Worm (Caenorhabditis elegans) whole organism, L2 larva: ENCODE measurements around the gene slcf-2.
A peak's percentile ranks its signal among the peaks of the same experiment; 100 is the strongest.

ENCODE experiments used
- C34F6.9 ChIP-seq: fragments of 150-350 bp; optimal IDR thresholded peaks from 2 replicates; lab custom pipeline; 2014; ENCODE audit warnings: missing biosample characterization, missing genetic modification characterization
- F13H6.1 ChIP-seq: sonication (generic microtip); optimal IDR thresholded peaks from 2 replicates; lab custom pipeline; 2016; ENCODE audit warnings: missing genetic modification characterization, missing compliant biosample characterization
- R02D3.7 ChIP-seq: fragments of 150-350 bp; optimal IDR thresholded peaks from 2 replicates; lab custom pipeline; 2014; ENCODE audit warnings: missing biosample characterization, missing genetic modification characterization
- Y55F3AM.14 ChIP-seq: fragments of 200-800 bp; sonication (Bioruptor generic); optimal IDR thresholded peaks from 2 replicates; lab custom pipeline; 2018; ENCODE audit warnings: mild to moderate bottlenecking, missing genetic modification characterization, missing compliant biosample characterization
- ZK546.5 ChIP-seq: sonication (generic microtip); optimal IDR thresholded peaks from 2 replicates; lab custom pipeline; 2017; ENCODE audit warnings: missing biosample characterization, missing genetic modification characterization
- alr-1 ChIP-seq: fragments of 150-350 bp; optimal IDR thresholded peaks from 2 replicates; lab custom pipeline; 2014; ENCODE audit warnings: missing biosample characterization, missing genetic modification characterization
- aly-2 ChIP-seq: fragments of 150-350 bp; optimal IDR thresholded peaks from 2 replicates; lab custom pipeline; 2014; ENCODE audit warnings: missing biosample characterization, missing genetic modification characterization
- ama-1 ChIP-seq: fragments of 150-350 bp; optimal IDR thresholded peaks from 2 replicates; lab custom pipeline; 2018; ENCODE audit warnings: inconsistent platforms
- blmp-1 ChIP-seq: sonication (generic microtip); optimal IDR thresholded peaks from 2 replicates; lab custom pipeline; 2017; ENCODE audit warnings: missing genetic modification characterization, mild to moderate bottlenecking, missing compliant biosample characterization, antibody characterized with exemption, moderate library complexity; ENCODE audit not compliant: insufficient read depth
- ceh-16 ChIP-seq: fragments of 150-350 bp; optimal IDR thresholded peaks from 2 replicates; lab custom pipeline; 2014; ENCODE audit warnings: missing biosample characterization, missing genetic modification characterization
- ceh-82 ChIP-seq: fragments of 150-350 bp; optimal IDR thresholded peaks from 2 replicates; lab custom pipeline; 2014; ENCODE audit warnings: missing biosample characterization, missing genetic modification characterization
- crh-2 ChIP-seq: sonication (generic microtip); optimal IDR thresholded peaks from 2 replicates; lab custom pipeline; 2017; ENCODE audit warnings: missing biosample characterization, missing genetic modification characterization
- dmd-4 ChIP-seq: sonication (generic microtip); optimal IDR thresholded peaks from 2 replicates; lab custom pipeline; 2017; ENCODE audit warnings: missing biosample characterization, missing genetic modification characterization
- elt-1 ChIP-seq: fragments of 150-350 bp; optimal IDR thresholded peaks from 2 replicates; lab custom pipeline; 2014; ENCODE audit warnings: missing biosample characterization, missing genetic modification characterization
- elt-3 ChIP-seq: sonication (generic microtip); optimal IDR thresholded peaks from 2 replicates; lab custom pipeline; 2017; ENCODE audit warnings: missing biosample characterization, missing genetic modification characterization
- fos-1 ChIP-seq: fragments of 150-350 bp; optimal IDR thresholded peaks from 2 replicates; lab custom pipeline; 2014; ENCODE audit warnings: missing biosample characterization, missing genetic modification characterization
- lin-11 ChIP-seq: fragments of 150-350 bp; sonication (generic microtip); optimal IDR thresholded peaks from 2 replicates; lab custom pipeline; 2014; ENCODE audit warnings: missing biosample characterization, missing genetic modification characterization, inconsistent platforms, mixed read lengths
- lin-13 ChIP-seq: fragments of 150-350 bp; optimal IDR thresholded peaks from 2 replicates; lab custom pipeline; 2014; ENCODE audit warnings: missing biosample characterization, missing genetic modification reagents, missing genetic modification characterization
- lin-39 ChIP-seq: fragments of 150-350 bp; optimal IDR thresholded peaks from 2 replicates; lab custom pipeline; 2014; ENCODE audit warnings: missing biosample characterization, missing genetic modification reagents, missing genetic modification characterization
- lsy-2 ChIP-seq, 2 experiments: fragments of 150-350 bp in 1 of 2; sonication (generic microtip) in 1 of 2; optimal IDR thresholded peaks; 2 replicates each; lab custom pipeline; 2014 to 2017; ENCODE audit warnings: missing biosample characterization in 2 of 2, missing genetic modification characterization in 2 of 2
- mab-5 ChIP-seq: fragments of 150-350 bp; optimal IDR thresholded peaks from 2 replicates; lab custom pipeline; 2014; ENCODE audit warnings: missing biosample characterization, missing genetic modification characterization
- mbf-1 ChIP-seq: sonication (generic microtip); optimal IDR thresholded peaks from 2 replicates; lab custom pipeline; 2017; ENCODE audit warnings: missing biosample characterization, missing genetic modification characterization
- mdl-1 ChIP-seq, 2 experiments: fragments of 150-350 bp in 1 of 2; sonication (generic microtip) in 1 of 2; optimal IDR thresholded peaks; 2 replicates each; lab custom pipeline; 2017; ENCODE audit warnings: missing biosample characterization in 2 of 2, missing genetic modification characterization in 2 of 2
- nhr-11 ChIP-seq: fragments of 150-350 bp; optimal IDR thresholded peaks from 2 replicates; lab custom pipeline; 2014; ENCODE audit warnings: missing biosample characterization, missing genetic modification characterization
- nhr-12 ChIP-seq: fragments of 150-350 bp; optimal IDR thresholded peaks from 2 replicates; lab custom pipeline; 2014; ENCODE audit warnings: missing biosample characterization, missing genetic modification characterization
- nhr-129 ChIP-seq: fragments of 150-350 bp; optimal IDR thresholded peaks from 2 replicates; lab custom pipeline; 2014; ENCODE audit warnings: missing biosample characterization, missing genetic modification characterization
- nhr-21 ChIP-seq: fragments of 150-350 bp; optimal IDR thresholded peaks from 2 replicates; lab custom pipeline; 2014; ENCODE audit warnings: missing biosample characterization, missing genetic modification characterization
- nhr-23 ChIP-seq: fragments of 150-350 bp; optimal IDR thresholded peaks from 2 replicates; lab custom pipeline; 2014; ENCODE audit warnings: missing biosample characterization, missing genetic modification reagents, missing genetic modification characterization
- nhr-237 ChIP-seq: fragments of 150-350 bp; optimal IDR thresholded peaks from 2 replicates; lab custom pipeline; 2014; ENCODE audit warnings: missing biosample characterization, missing genetic modification characterization
- nhr-25 ChIP-seq: fragments of 150-350 bp; sonication (generic microtip); optimal IDR thresholded peaks from 3 replicates; lab custom pipeline; 2014; ENCODE audit warnings: missing biosample characterization, missing genetic modification characterization
- nhr-6 ChIP-seq: fragments of 150-350 bp; optimal IDR thresholded peaks from 2 replicates; lab custom pipeline; 2014; ENCODE audit warnings: missing biosample characterization, missing genetic modification characterization
- nhr-77 ChIP-seq: fragments of 150-350 bp; optimal IDR thresholded peaks from 2 replicates; lab custom pipeline; 2014; ENCODE audit warnings: missing biosample characterization, missing genetic modification characterization
- peb-1 ChIP-seq: fragments of 150-350 bp; optimal IDR thresholded peaks from 2 replicates; lab custom pipeline; 2014; ENCODE audit warnings: missing biosample characterization, missing genetic modification characterization
- sem-4 ChIP-seq: fragments of 150-350 bp; optimal IDR thresholded peaks from 2 replicates; lab custom pipeline; 2014; ENCODE audit warnings: missing biosample characterization, missing genetic modification reagents, missing genetic modification characterization
- skn-1 ChIP-seq: sonication (generic microtip); optimal IDR thresholded peaks from 2 replicates; lab custom pipeline; 2017; ENCODE audit warnings: missing biosample characterization, missing genetic modification characterization
- sma-3 ChIP-seq: sonication (generic microtip); optimal IDR thresholded peaks from 2 replicates; lab custom pipeline; 2016; ENCODE audit warnings: missing genetic modification reagents, missing genetic modification characterization, missing compliant biosample characterization
- sma-9 ChIP-seq, 2 experiments: fragments of 150-350 bp in 1 of 2; sonication (generic microtip) in 1 of 2; optimal IDR thresholded peaks; 2 replicates each; lab custom pipeline; 2014 to 2016; ENCODE audit warnings: missing genetic modification characterization in 2 of 2, mild to moderate bottlenecking in 1 of 2, missing biosample characterization in 1 of 2, missing compliant biosample characterization in 1 of 2, missing genetic modification reagents in 1 of 2, moderate library complexity in 1 of 2
- snpc-4 ChIP-seq: fragments of 150-350 bp; optimal IDR thresholded peaks from 2 replicates; lab custom pipeline; 2014; ENCODE audit warnings: missing biosample characterization, missing genetic modification characterization
- unc-39 ChIP-seq: fragments of 150-350 bp; optimal IDR thresholded peaks from 2 replicates; lab custom pipeline; 2014; ENCODE audit warnings: missing biosample characterization, missing genetic modification characterization
- unc-55 ChIP-seq: fragments of 150-350 bp; sonication (generic microtip); optimal IDR thresholded peaks from 3 replicates; lab custom pipeline; 2014; ENCODE audit warnings: missing biosample characterization, missing genetic modification reagents, missing genetic modification characterization
- unc-62 ChIP-seq: fragments of 150-350 bp; optimal IDR thresholded peaks from 2 replicates; lab custom pipeline; 2014; ENCODE audit warnings: missing biosample characterization, missing genetic modification reagents, missing genetic modification characterization
- zag-1 ChIP-seq: fragments of 150-350 bp; optimal IDR thresholded peaks from 2 replicates; lab custom pipeline; 2014; ENCODE audit warnings: missing biosample characterization, missing genetic modification characterization
- ztf-1 ChIP-seq: fragments of 200-800 bp; sonication (Bioruptor generic); conservative IDR thresholded peaks from 2 replicates; pipeline ENCODE4 v1.3.6; 2022; ENCODE audit warnings: missing genetic modification characterization, missing compliant biosample characterization
- ztf-11 ChIP-seq: sonication (generic microtip); optimal IDR thresholded peaks from 2 replicates; lab custom pipeline; 2017; ENCODE audit warnings: missing biosample characterization, missing genetic modification characterization
- ztf-4 ChIP-seq: fragments of 150-350 bp; optimal IDR thresholded peaks from 2 replicates; lab custom pipeline; 2014; ENCODE audit warnings: missing biosample characterization, missing genetic modification characterization

Gene slcf-2

DNA sequence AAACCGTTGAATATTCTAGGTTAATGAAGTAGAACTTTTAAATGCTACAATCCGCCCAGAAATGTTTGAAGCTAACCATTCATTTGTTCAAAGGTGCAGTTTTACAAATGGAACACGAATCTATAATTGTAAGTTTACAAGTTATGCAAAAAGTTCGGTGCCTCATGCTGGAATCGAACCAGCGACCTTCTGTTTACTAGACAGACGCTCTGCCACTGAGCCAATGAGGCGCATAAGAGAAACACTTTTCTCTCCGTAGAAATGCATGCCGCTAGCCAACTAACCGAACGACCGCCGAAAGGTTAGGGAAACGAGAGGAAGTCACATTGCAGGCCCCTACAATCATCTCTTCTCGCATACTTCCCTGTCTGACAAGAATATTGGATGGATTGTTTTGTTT, 22.4 kb upstream of the slcf-2 start (continued):
- no peak for TF ChIP-seq ceh-82
- TF ChIP-seq skn-1 (tag; lab: Kevin White, UChicago) = no peak
- peak; percentile 33 for TF ChIP-seq snpc-4
- peak in 1 of 2 experiments; percentile 32 for TF ChIP-seq lsy-2 (tag; optimal IDR thresholded peaks at IDR 0.05; lab: Kevin White, UChicago)
- TF ChIP-seq sem-4 (tag; lab: Kevin White, UChicago) = peak; percentile 53
- TF ChIP-seq zag-1 (tag; lab: Kevin White, UChicago) = no peak
- TF ChIP-seq unc-39 (tag; lab: Kevin White, UChicago) = no peak
- TF ChIP-seq elt-1 (tag; lab: Kevin White, UChicago) = no peak

DNA sequence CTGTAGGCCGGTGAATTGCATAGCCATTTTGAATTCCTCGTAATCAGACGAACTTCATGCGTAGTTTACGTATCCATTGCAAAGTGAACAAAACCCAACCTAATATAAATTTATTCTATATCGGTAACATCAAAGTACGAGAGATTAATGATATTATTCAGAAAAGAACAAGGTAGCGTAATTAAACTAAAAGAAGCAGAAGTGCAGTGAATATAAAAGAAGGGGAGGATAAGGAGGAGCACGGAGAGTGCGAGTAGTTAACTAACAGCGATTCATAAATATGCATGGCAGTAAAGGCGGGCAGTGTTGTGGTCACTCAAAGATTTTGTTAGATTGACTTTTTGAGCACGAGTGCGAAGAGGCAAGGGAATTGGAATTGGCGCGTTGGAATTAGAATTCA, 19.0 kb upstream of the slcf-2 start, which contains the start of gene clc-3:
TSS of gene clc-3 (minus strand) at position 101 of the 400 bp plus-strand sequence.
- TF ChIP-seq nhr-6 (tag; lab: Kevin White, UChicago) (no peak), mbf-1 (tag; lab: Kevin White, UChicago) (no peak), alr-1 (tag; lab: Kevin White, UChicago) (no peak), nhr-77 (tag; lab: Kevin White, UChicago) (no peak), snpc-4 (no peak), blmp-1 (tag; lab: Kevin White, UChicago) (no peak), ama-1 (lab: Kevin White, UChicago) (no peak), unc-62 (no peak), Y55F3AM.14 (GFP tag; lab: Kevin White, UChicago) (no peak), sem-4 (tag; lab: Kevin White, UChicago) (no peak), fos-1 (tag; lab: Kevin White, UChicago) (no peak), nhr-11 (tag; lab: Kevin White, UChicago) (no peak), peb-1 (tag; lab: Kevin White, UChicago) (no peak), ztf-11 (tag; lab: Kevin White, UChicago) (no peak), ztf-1 (GFP tag; lab: Robert Waterston, UW) (no peak), unc-55 (GFP tag; lab: Kevin White, UChicago) (no peak), nhr-12 (no peak), nhr-23 (no peak), lin-11 (tag; lab: Kevin White, UChicago) (no peak)

DNA sequence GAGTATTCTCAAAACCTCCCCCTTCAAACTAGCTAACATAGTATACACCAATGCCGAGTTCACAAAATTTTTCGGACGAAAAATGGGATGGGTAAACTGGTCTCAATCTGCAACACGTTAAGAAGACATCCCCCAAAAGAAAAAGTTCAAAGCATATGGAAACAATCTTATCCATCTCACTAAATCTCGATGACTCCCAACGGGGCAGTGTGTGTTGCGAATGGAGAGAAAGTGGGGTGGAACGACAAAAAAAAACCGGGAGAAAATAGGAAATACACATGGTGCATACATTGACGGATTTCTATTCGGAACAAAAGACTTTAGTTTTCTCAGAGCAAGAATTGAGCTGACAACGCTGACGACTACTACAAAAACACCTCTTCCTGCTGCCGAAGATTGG, 18.3 kb upstream of the slcf-2 start:
- TF ChIP-seq unc-55 (GFP tag; lab: Kevin White, UChicago) (peak; percentile 10), snpc-4 (no peak)

DNA sequence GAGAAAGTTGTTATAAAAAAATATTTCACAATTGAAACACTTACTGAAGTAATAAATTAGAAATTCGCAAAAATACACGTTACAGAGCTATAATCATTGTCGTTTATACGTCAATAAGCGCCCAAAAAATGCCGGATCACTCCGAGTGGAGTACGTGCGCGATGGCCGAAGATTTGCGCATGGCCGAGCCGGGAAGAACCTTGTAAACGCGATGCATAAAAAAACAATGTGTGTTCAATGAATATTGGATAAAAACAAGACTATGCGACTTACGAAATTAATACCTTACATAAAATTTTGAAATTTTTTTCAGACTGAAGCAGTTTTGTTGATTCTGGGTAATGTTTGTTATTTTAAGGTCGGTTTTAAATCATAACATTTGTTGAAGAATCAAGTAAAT, 14.5 kb upstream of the slcf-2 start, which contains the start of gene sorf-1:
TSS of gene sorf-1 (minus strand) at position 135 of the 400 bp plus-strand sequence.
- TF ChIP-seq fos-1 (tag; lab: Kevin White, UChicago) (no peak), sma-3 (GFP tag; lab: Kevin White, UChicago) (peak; percentile 57), ZK546.5 (no peak), crh-2 (no peak), dmd-4 (no peak), skn-1 (tag; lab: Kevin White, UChicago) (no peak), unc-55 (GFP tag; lab: Kevin White, UChicago) (peak; percentile 56), lsy-2 (tag; optimal IDR thresholded peaks at IDR 0.05; lab: Kevin White, UChicago) (peak in 1 of 2 experiments; percentile 42), unc-62 (no peak), lin-13 (GFP tag; lab: Kevin White, UChicago) (peak; percentile 2), nhr-77 (tag; lab: Kevin White, UChicago) (no peak), ceh-82 (no peak), mbf-1 (tag; lab: Kevin White, UChicago) (no peak), F13H6.1 (tag; lab: Kevin White, UChicago) (no peak), elt-1 (tag; lab: Kevin White, UChicago) (no peak), mdl-1 (tag; optimal IDR thresholded peaks at IDR 0.05; lab: Kevin White, UChicago) (no peak), elt-3 (tag; lab: Kevin White, UChicago) (no peak), nhr-11 (tag; lab: Kevin White, UChicago) (no peak), nhr-23 (no peak), nhr-25 (tag; lab: Kevin White, UChicago) (no peak), sem-4 (tag; lab: Kevin White, UChicago) (no peak), ceh-16 (tag; lab: Kevin White, UChicago) (no peak), sma-9 (GFP tag; optimal IDR thresholded peaks at IDR 0.05; lab: Kevin White, UChicago) (peak; percentile 36), sma-9 (tag; optimal IDR thresholded peaks at IDR 0.05; lab: Kevin White, UChicago) (no peak), Y55F3AM.14 (GFP tag; lab: Kevin White, UChicago) (no peak), ama-1 (lab: Kevin White, UChicago) (no peak), nhr-6 (tag; lab: Kevin White, UChicago) (no peak), C34F6.9 (tag; lab: Kevin White, UChicago) (peak; percentile 46), zag-1 (tag; lab: Kevin White, UChicago) (no peak), ztf-11 (tag; lab: Kevin White, UChicago) (no peak), aly-2 (tag; lab: Kevin White, UChicago) (no peak), nhr-21 (tag; lab: Kevin White, UChicago) (no peak), R02D3.7 (tag; lab: Kevin White, UChicago) (no peak), unc-39 (tag; lab: Kevin White, UChicago) (no peak), mab-5 (tag; lab: Kevin White, UChicago) (no peak), alr-1 (tag; lab: Kevin White, UChicago) (no peak), nhr-12 (no peak), ztf-4 (no peak), nhr-237 (tag; lab: Kevin White, UChicago) (no peak), nhr-129 (tag; lab: Kevin White, UChicago) (peak; percentile 19), lin-39 (no peak)
- TF ChIP-seq, all 48 proteins: peak for 7
